Worm (Caenorhabditis elegans) whole organism, L4/young adult: ENCODE data around the gene M117.4.

Experiments used
- W03F9.2 ChIP-seq: fragments of 150-350 bp; optimal IDR thresholded peaks from 2 replicates; lab custom pipeline; 2014; ENCODE audit warnings: missing biosample characterization, missing genetic modification characterization
- dao-5 ChIP-seq: sonication (generic microtip); optimal IDR thresholded peaks from 2 replicates; lab custom pipeline; 2016; ENCODE audit warnings: missing genotype, missing genetic modification characterization, moderate library complexity, missing compliant biosample characterization
- him-1 ChIP-seq: sonication (generic microtip); optimal IDR thresholded peaks from 2 replicates; lab custom pipeline; 2016; ENCODE audit warnings: missing genotype, missing genetic modification reagents, missing genetic modification characterization, missing compliant biosample characterization

M117.4 gene

ce11 chrIV:11782846-11783245 is 50.5 kb downstream of the M117.4 start:
- no peak for TF ChIP-seq dao-5 (tag; lab: Kevin White, UChicago)
- no peak for TF ChIP-seq him-1 (tag; lab: Kevin White, UChicago)
- no peak for TF ChIP-seq W03F9.2
